Fruit fly (Drosophila melanogaster) S2 (cell line): Measurements from ENCODE around the gene f.

Source experiments
- CG8478 ChIP-seq: fragments of >200 bp; optimal IDR thresholded peaks from 2 replicates; lab custom pipeline; 2018
- CTCF ChIP-seq, 2 experiments: fragments of >200 bp; optimal IDR thresholded peaks; 2 replicates each; lab custom pipeline; 2018

DNA sequence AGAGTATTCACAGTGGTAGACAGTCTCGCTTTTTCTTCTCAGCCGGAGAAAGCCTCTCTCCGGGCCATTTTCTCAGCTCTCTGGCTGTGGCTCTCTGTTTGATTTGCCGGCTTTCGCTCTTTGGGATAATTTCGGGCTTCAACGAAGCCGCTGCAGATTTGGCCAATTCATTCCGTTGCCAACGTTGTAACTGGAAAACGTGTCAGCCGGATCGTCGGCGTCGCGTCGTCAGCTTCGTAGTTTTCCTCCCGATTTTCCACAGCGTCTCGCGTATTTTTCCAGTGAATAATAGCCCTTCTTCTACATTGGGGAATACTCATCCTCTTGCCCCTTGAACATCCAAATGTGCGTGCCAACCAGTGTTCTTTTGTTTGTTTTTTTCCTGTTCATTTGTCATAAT, at the start of gene f:
- TF ChIP-seq CTCF (optimal IDR thresholded peaks at IDR 0.05; lab: Kevin White, UChicago) (no peak), CG8478 (no peak)
